Worm (Caenorhabditis elegans) whole organism, L2 larva: Measurements from ENCODE around the gene osm-7.

Experiments used
- C34F6.9 ChIP-seq: fragments of 150-350 bp; optimal IDR thresholded peaks from 2 replicates; lab custom pipeline; 2014; ENCODE audit warnings: missing biosample characterization, missing genetic modification characterization
- F13H6.1 ChIP-seq: sonication (generic microtip); optimal IDR thresholded peaks from 2 replicates; lab custom pipeline; 2016; ENCODE audit warnings: missing genetic modification characterization, missing compliant biosample characterization
- R02D3.7 ChIP-seq: fragments of 150-350 bp; optimal IDR thresholded peaks from 2 replicates; lab custom pipeline; 2014; ENCODE audit warnings: missing biosample characterization, missing genetic modification characterization
- Y55F3AM.14 ChIP-seq: fragments of 200-800 bp; sonication (Bioruptor generic); optimal IDR thresholded peaks from 2 replicates; lab custom pipeline; 2018; ENCODE audit warnings: mild to moderate bottlenecking, missing genetic modification characterization, missing compliant biosample characterization
- blmp-1 ChIP-seq: sonication (generic microtip); optimal IDR thresholded peaks from 2 replicates; lab custom pipeline; 2017; ENCODE audit warnings: missing genetic modification characterization, mild to moderate bottlenecking, missing compliant biosample characterization, antibody characterized with exemption, moderate library complexity; ENCODE audit not compliant: insufficient read depth
- ceh-82 ChIP-seq: fragments of 150-350 bp; optimal IDR thresholded peaks from 2 replicates; lab custom pipeline; 2014; ENCODE audit warnings: missing biosample characterization, missing genetic modification characterization
- crh-2 ChIP-seq: sonication (generic microtip); optimal IDR thresholded peaks from 2 replicates; lab custom pipeline; 2017; ENCODE audit warnings: missing biosample characterization, missing genetic modification characterization
- dmd-4 ChIP-seq: sonication (generic microtip); optimal IDR thresholded peaks from 2 replicates; lab custom pipeline; 2017; ENCODE audit warnings: missing biosample characterization, missing genetic modification characterization
- egl-27 ChIP-seq: sonication (generic microtip); optimal IDR thresholded peaks from 3 replicates; lab custom pipeline; 2017; ENCODE audit warnings: missing biosample characterization, missing genetic modification reagents, missing genetic modification characterization
- elt-1 ChIP-seq: fragments of 150-350 bp; optimal IDR thresholded peaks from 2 replicates; lab custom pipeline; 2014; ENCODE audit warnings: missing biosample characterization, missing genetic modification characterization
- elt-3 ChIP-seq: sonication (generic microtip); optimal IDR thresholded peaks from 2 replicates; lab custom pipeline; 2017; ENCODE audit warnings: missing biosample characterization, missing genetic modification characterization
- gmeb-1 ChIP-seq: fragments of 150-350 bp; optimal IDR thresholded peaks from 2 replicates; lab custom pipeline; 2014; ENCODE audit warnings: missing biosample characterization, missing genetic modification characterization
- lin-11 ChIP-seq: fragments of 150-350 bp; sonication (generic microtip); optimal IDR thresholded peaks from 2 replicates; lab custom pipeline; 2014; ENCODE audit warnings: missing biosample characterization, missing genetic modification characterization, inconsistent platforms, mixed read lengths
- lin-13 ChIP-seq: fragments of 150-350 bp; optimal IDR thresholded peaks from 2 replicates; lab custom pipeline; 2014; ENCODE audit warnings: missing biosample characterization, missing genetic modification reagents, missing genetic modification characterization
- lin-39 ChIP-seq: fragments of 150-350 bp; optimal IDR thresholded peaks from 2 replicates; lab custom pipeline; 2014; ENCODE audit warnings: missing biosample characterization, missing genetic modification reagents, missing genetic modification characterization
- lsy-2 ChIP-seq, 2 experiments: fragments of 150-350 bp in 1 of 2; sonication (generic microtip) in 1 of 2; optimal IDR thresholded peaks; 2 replicates each; lab custom pipeline; 2014 to 2017; ENCODE audit warnings: missing biosample characterization in 2 of 2, missing genetic modification characterization in 2 of 2
- mab-5 ChIP-seq: fragments of 150-350 bp; optimal IDR thresholded peaks from 2 replicates; lab custom pipeline; 2014; ENCODE audit warnings: missing biosample characterization, missing genetic modification characterization
- mbf-1 ChIP-seq: sonication (generic microtip); optimal IDR thresholded peaks from 2 replicates; lab custom pipeline; 2017; ENCODE audit warnings: missing biosample characterization, missing genetic modification characterization
- mdl-1 ChIP-seq, 2 experiments: fragments of 150-350 bp in 1 of 2; sonication (generic microtip) in 1 of 2; optimal IDR thresholded peaks; 2 replicates each; lab custom pipeline; 2017; ENCODE audit warnings: missing biosample characterization in 2 of 2, missing genetic modification characterization in 2 of 2
- nhr-11 ChIP-seq: fragments of 150-350 bp; optimal IDR thresholded peaks from 2 replicates; lab custom pipeline; 2014; ENCODE audit warnings: missing biosample characterization, missing genetic modification characterization
- nhr-12 ChIP-seq: fragments of 150-350 bp; optimal IDR thresholded peaks from 2 replicates; lab custom pipeline; 2014; ENCODE audit warnings: missing biosample characterization, missing genetic modification characterization
- nhr-129 ChIP-seq: fragments of 150-350 bp; optimal IDR thresholded peaks from 2 replicates; lab custom pipeline; 2014; ENCODE audit warnings: missing biosample characterization, missing genetic modification characterization
- nhr-21 ChIP-seq: fragments of 150-350 bp; optimal IDR thresholded peaks from 2 replicates; lab custom pipeline; 2014; ENCODE audit warnings: missing biosample characterization, missing genetic modification characterization
- nhr-23 ChIP-seq: fragments of 150-350 bp; optimal IDR thresholded peaks from 2 replicates; lab custom pipeline; 2014; ENCODE audit warnings: missing biosample characterization, missing genetic modification reagents, missing genetic modification characterization
- nhr-237 ChIP-seq: fragments of 150-350 bp; optimal IDR thresholded peaks from 2 replicates; lab custom pipeline; 2014; ENCODE audit warnings: missing biosample characterization, missing genetic modification characterization
- nhr-25 ChIP-seq: fragments of 150-350 bp; sonication (generic microtip); optimal IDR thresholded peaks from 3 replicates; lab custom pipeline; 2014; ENCODE audit warnings: missing biosample characterization, missing genetic modification characterization
- nhr-6 ChIP-seq: fragments of 150-350 bp; optimal IDR thresholded peaks from 2 replicates; lab custom pipeline; 2014; ENCODE audit warnings: missing biosample characterization, missing genetic modification characterization
- nhr-77 ChIP-seq: fragments of 150-350 bp; optimal IDR thresholded peaks from 2 replicates; lab custom pipeline; 2014; ENCODE audit warnings: missing biosample characterization, missing genetic modification characterization
- peb-1 ChIP-seq: fragments of 150-350 bp; optimal IDR thresholded peaks from 2 replicates; lab custom pipeline; 2014; ENCODE audit warnings: missing biosample characterization, missing genetic modification characterization
- sma-3 ChIP-seq: sonication (generic microtip); optimal IDR thresholded peaks from 2 replicates; lab custom pipeline; 2016; ENCODE audit warnings: missing genetic modification reagents, missing genetic modification characterization, missing compliant biosample characterization
- sma-9 ChIP-seq, 2 experiments: fragments of 150-350 bp in 1 of 2; sonication (generic microtip) in 1 of 2; optimal IDR thresholded peaks; 2 replicates each; lab custom pipeline; 2014 to 2016; ENCODE audit warnings: missing genetic modification characterization in 2 of 2, mild to moderate bottlenecking in 1 of 2, missing biosample characterization in 1 of 2, missing compliant biosample characterization in 1 of 2, missing genetic modification reagents in 1 of 2, moderate library complexity in 1 of 2
- snpc-4 ChIP-seq: fragments of 150-350 bp; optimal IDR thresholded peaks from 2 replicates; lab custom pipeline; 2014; ENCODE audit warnings: missing biosample characterization, missing genetic modification characterization
- unc-39 ChIP-seq: fragments of 150-350 bp; optimal IDR thresholded peaks from 2 replicates; lab custom pipeline; 2014; ENCODE audit warnings: missing biosample characterization, missing genetic modification characterization
- unc-55 ChIP-seq: fragments of 150-350 bp; sonication (generic microtip); optimal IDR thresholded peaks from 3 replicates; lab custom pipeline; 2014; ENCODE audit warnings: missing biosample characterization, missing genetic modification reagents, missing genetic modification characterization
- unc-62 ChIP-seq: fragments of 150-350 bp; optimal IDR thresholded peaks from 2 replicates; lab custom pipeline; 2014; ENCODE audit warnings: missing biosample characterization, missing genetic modification reagents, missing genetic modification characterization
- zag-1 ChIP-seq: fragments of 150-350 bp; optimal IDR thresholded peaks from 2 replicates; lab custom pipeline; 2014; ENCODE audit warnings: missing biosample characterization, missing genetic modification characterization
- ztf-1 ChIP-seq: fragments of 200-800 bp; sonication (Bioruptor generic); conservative IDR thresholded peaks from 2 replicates; pipeline ENCODE4 v1.3.6; 2022; ENCODE audit warnings: missing genetic modification characterization, missing compliant biosample characterization
- ztf-11 ChIP-seq: sonication (generic microtip); optimal IDR thresholded peaks from 2 replicates; lab custom pipeline; 2017; ENCODE audit warnings: missing biosample characterization, missing genetic modification characterization
- ztf-4 ChIP-seq: fragments of 150-350 bp; optimal IDR thresholded peaks from 2 replicates; lab custom pipeline; 2014; ENCODE audit warnings: missing biosample characterization, missing genetic modification characterization

Gene osm-7

ce11 chrIII:13530017-13530416, 46.0 kb upstream of the osm-7 start (continued):
- TF ChIP-seq nhr-237 (no peak), ztf-1 (GFP tag; lab: Robert Waterston, UW) (no peak), nhr-21 (tag; lab: Kevin White, UChicago) (peak; percentile 60), mbf-1 (tag; lab: Kevin White, UChicago) (no peak), nhr-129 (tag; lab: Kevin White, UChicago) (peak; percentile 53), nhr-6 (no peak), lin-13 (GFP tag; lab: Kevin White, UChicago) (peak; percentile 76), snpc-4 (tag; lab: Kevin White, UChicago) (no peak), sma-9 (GFP tag; optimal IDR thresholded peaks at IDR 0.05; lab: Kevin White, UChicago) (peak; percentile 50), sma-9 (tag; optimal IDR thresholded peaks at IDR 0.05; lab: Kevin White, UChicago) (no peak), C34F6.9 (tag; lab: Kevin White, UChicago) (peak; percentile 53), lsy-2 (tag; optimal IDR thresholded peaks at IDR 0.05; lab: Kevin White, UChicago) (peak; percentile 47 to 77), Y55F3AM.14 (GFP tag; lab: Kevin White, UChicago) (no peak), blmp-1 (tag; lab: Kevin White, UChicago) (peak; percentile 96), ztf-4 (tag; lab: Kevin White, UChicago) (no peak), elt-1 (tag; lab: Kevin White, UChicago) (no peak), mab-5 (tag; lab: Kevin White, UChicago) (peak; percentile 3), sma-3 (GFP tag; lab: Kevin White, UChicago) (no peak), R02D3.7 (tag; lab: Kevin White, UChicago) (no peak)

- no peak for TF ChIP-seq nhr-129 (tag; lab: Kevin White, UChicago)
- TF ChIP-seq lin-11 (tag; lab: Kevin White, UChicago): no peak
- no peak for TF ChIP-seq mab-5 (tag; lab: Kevin White, UChicago)
- no peak for TF ChIP-seq nhr-25 (tag; lab: Kevin White, UChicago)
- TF ChIP-seq elt-3 (tag; lab: Kevin White, UChicago): no peak
- TF ChIP-seq, all 48 proteins: peak for 0
These were observed 45.1 kb upstream of the osm-7 start for ce11 chrIII:13530838-13531237.

- TF ChIP-seq lin-39 (no peak), zag-1 (no peak), gmeb-1 (tag; lab: Kevin White, UChicago) (no peak), ztf-1 (GFP tag; lab: Robert Waterston, UW) (no peak), nhr-129 (tag; lab: Kevin White, UChicago) (no peak), lsy-2 (tag; optimal IDR thresholded peaks at IDR 0.05; lab: Kevin White, UChicago) (no peak), ceh-82 (tag; lab: Kevin White, UChicago) (no peak), nhr-6 (peak; percentile 12), unc-55 (no peak), sma-3 (GFP tag; lab: Kevin White, UChicago) (no peak), blmp-1 (tag; lab: Kevin White, UChicago) (peak; percentile 11), dmd-4 (no peak), nhr-23 (tag; lab: Kevin White, UChicago) (no peak), crh-2 (tag; lab: Kevin White, UChicago) (peak; percentile 20), lin-13 (GFP tag; lab: Kevin White, UChicago) (no peak), R02D3.7 (tag; lab: Kevin White, UChicago) (no peak), snpc-4 (tag; lab: Kevin White, UChicago) (no peak), mbf-1 (tag; lab: Kevin White, UChicago) (no peak), unc-39 (no peak), nhr-11 (tag; lab: Kevin White, UChicago) (no peak), nhr-237 (no peak), Y55F3AM.14 (GFP tag; lab: Kevin White, UChicago) (no peak), unc-62 (GFP tag; lab: Kevin White, UChicago) (no peak), F13H6.1 (tag; lab: Kevin White, UChicago) (peak; percentile 41), egl-27 (tag; lab: Kevin White, UChicago) (peak; percentile 7), mdl-1 (tag; optimal IDR thresholded peaks at IDR 0.05; lab: Kevin White, UChicago) (no peak), lin-11 (tag; lab: Kevin White, UChicago) (no peak), peb-1 (tag; lab: Kevin White, UChicago) (no peak), nhr-25 (tag; lab: Kevin White, UChicago) (peak; percentile 62), sma-9 (GFP tag; optimal IDR thresholded peaks at IDR 0.05; lab: Kevin White, UChicago) (peak; percentile 14), sma-9 (tag; optimal IDR thresholded peaks at IDR 0.05; lab: Kevin White, UChicago) (no peak), C34F6.9 (tag; lab: Kevin White, UChicago) (no peak), nhr-12 (tag; lab: Kevin White, UChicago) (no peak), nhr-77 (tag; lab: Kevin White, UChicago) (no peak), ztf-11 (tag; lab: Kevin White, UChicago) (no peak), elt-1 (tag; lab: Kevin White, UChicago) (no peak), ztf-4 (tag; lab: Kevin White, UChicago) (no peak)
- TF ChIP-seq, all 48 proteins: peak for 7
These were observed 41.3 kb upstream of the osm-7 start for ce11 chrIII:13534704-13535103.
